Worm (Caenorhabditis elegans) whole organism, L3 larva: ENCODE results near the gene C35A5.5.

Source experiments
- egl-5 ChIP-seq: fragments of 150-350 bp; optimal IDR thresholded peaks from 2 replicates; lab custom pipeline; 2017; ENCODE audit warnings: missing biosample characterization, missing genetic modification reagents, missing genetic modification characterization, inconsistent platforms
- sea-2 ChIP-seq: fragments of 150-350 bp; sonication (generic microtip); optimal IDR thresholded peaks from 4 replicates; lab custom pipeline; 2014; ENCODE audit warnings: missing biosample characterization, missing genetic modification reagents, missing genetic modification characterization

DNA sequence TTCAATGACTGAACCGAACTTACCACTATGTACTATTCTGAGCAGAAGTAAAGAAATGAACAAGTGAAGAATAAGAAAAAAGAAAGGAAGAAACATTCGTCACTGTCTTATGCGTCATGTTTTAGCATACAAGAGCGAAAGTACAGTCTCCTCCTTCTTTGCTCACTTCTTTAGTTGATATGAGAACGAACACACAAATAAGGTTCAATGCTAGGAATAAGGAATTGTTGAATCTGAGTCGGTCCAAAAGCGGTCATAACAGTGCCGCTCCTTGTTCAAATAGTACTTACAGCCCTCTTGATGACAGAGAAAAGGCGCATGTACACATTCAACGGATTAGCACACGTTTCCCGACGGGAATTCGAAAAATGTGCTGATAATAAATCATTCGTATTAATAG lies 33.5 kb downstream of the C35A5.5 start, which contains the start of gene F25D1.8:
- TF ChIP-seq egl-5 (tag; lab: Kevin White, UChicago) (no peak), sea-2 (no peak)
